Fruit fly (Drosophila melanogaster) whole organism, adult: ENCODE data around the gene CG1271.

ENCODE experiments used
- CG11617 ChIP-seq: fragments of 200-800 bp; sonication (Bioruptor generic); optimal IDR thresholded peaks from 2 replicates; lab custom pipeline; 2017; ENCODE audit warnings: mild to moderate bottlenecking, missing biosample characterization, missing genetic modification reagents, missing genetic modification characterization
- CG14711 ChIP-seq: fragments of 200-800 bp; sonication (Bioruptor generic); optimal IDR thresholded peaks from 2 replicates; lab custom pipeline; 2018; ENCODE audit warnings: missing biosample characterization, mild to moderate bottlenecking, missing genetic modification characterization, moderate library complexity
- CG1620 ChIP-seq: fragments of 200-800 bp; sonication (Bioruptor generic); optimal IDR thresholded peaks from 2 replicates; lab custom pipeline; 2016; ENCODE audit warnings: missing biosample characterization, missing genetic modification characterization
- CG5204 ChIP-seq: fragments of 200-800 bp; sonication (Bioruptor generic); optimal IDR thresholded peaks from 2 replicates; lab custom pipeline; 2016; ENCODE audit warnings: missing biosample characterization, missing genetic modification characterization
- Crg-1 ChIP-seq: fragments of 200-800 bp; sonication (Bioruptor generic); optimal IDR thresholded peaks from 2 replicates; lab custom pipeline; 2016; ENCODE audit warnings: missing biosample characterization, missing genetic modification characterization
- cic ChIP-seq: fragments of 200-800 bp; sonication (Bioruptor generic); optimal IDR thresholded peaks from 2 replicates; lab custom pipeline; 2017; ENCODE audit warnings: missing biosample characterization, mild to moderate bottlenecking, missing genetic modification characterization, moderate library complexity
- cnc ChIP-seq, 2 experiments: fragments of >200 bp; optimal IDR thresholded peaks; 2 replicates each; lab custom pipeline; 2017
- kay ChIP-seq: fragments of 200-800 bp; sonication (Bioruptor generic); peaks from one replicate; lab custom pipeline; 2016; ENCODE audit warnings: missing biosample characterization, missing genetic modification characterization, borderline replicate concordance

- TF ChIP-seq CG1620 (GFP tag; lab: Kevin White, UChicago) = no peak
- TF ChIP-seq CG14711 (tag; lab: Kevin White, UChicago) = no peak
- TF ChIP-seq CG5204 (GFP tag; lab: Kevin White, UChicago) = no peak
- TF ChIP-seq Crg-1 = no peak
- TF ChIP-seq CG11617 (GFP tag; lab: Kevin White, UChicago) = no peak
- no peak for TF ChIP-seq kay
- no peak for TF ChIP-seq cic (GFP tag; lab: Kevin White, UChicago)
- TF ChIP-seq cnc (optimal IDR thresholded peaks at IDR 0.05; lab: Kevin White, UChicago) = no peak
These were observed 1.8 kb downstream of the CG1271 start for dm6 chr3L:3054099-3054498.
